Fruit fly (Drosophila melanogaster): ENCODE results near the gene gzl.

The gzl gene

DNA sequence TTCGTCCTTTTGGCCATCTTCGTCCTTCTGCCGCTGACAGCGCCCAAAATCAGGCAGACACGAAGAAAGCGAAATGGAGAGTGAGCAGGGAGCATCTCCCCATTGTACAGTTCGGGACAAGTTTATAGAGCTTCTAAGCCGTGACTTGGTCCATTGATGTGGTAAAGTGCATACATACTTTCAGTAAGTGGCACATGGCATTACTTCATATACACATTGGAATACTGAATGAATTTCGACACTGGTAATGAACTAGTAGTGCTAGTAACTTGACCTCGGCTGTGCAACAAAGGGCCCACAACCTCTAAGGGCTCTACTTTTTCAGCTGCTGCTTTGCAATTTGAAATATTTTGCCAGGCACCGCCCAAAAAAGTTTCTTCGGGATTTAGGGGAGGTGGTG lies 33.5 kb downstream of the gzl start (continued):
- TF ChIP-seq CG7357 (GFP tag; IDR thresholded peaks at IDR 0.05) (peak; percentile 79), corto (GFP tag; optimal IDR thresholded peaks at IDR 0.05) (no peak), jing (GFP tag; optimal IDR thresholded peaks at IDR 0.05) (peak; percentile 59), Pdp1 (GFP tag; optimal IDR thresholded peaks at IDR 0.05) (peak; percentile 64 to 72), Chrac-16 (GFP tag; optimal IDR thresholded peaks at IDR 0.05) (peak; percentile 48), Sox100B (GFP tag; optimal IDR thresholded peaks at IDR 0.05) (peak; percentile 35), Fer3 (tag; optimal IDR thresholded peaks at IDR 0.05) (peak; percentile 81), ham (GFP tag; IDR thresholded peaks at IDR 0.05) (peak; percentile 33; the same call in 1 of the 2 replicates), CG8290 (GFP tag; optimal IDR thresholded peaks at IDR 0.05) (peak; percentile 10), CG8290 (tag; optimal IDR thresholded peaks at IDR 0.05) (peak in 1 of 2 experiments; percentile 98), CG13894 (tag; optimal IDR thresholded peaks at IDR 0.05) (peak; percentile 92), CG10979 (tag; optimal IDR thresholded peaks at IDR 0.05) (peak; percentile 60), CG4730 (GFP tag; IDR thresholded peaks at IDR 0.05) (peak; percentile 62; the same call in 1 of the 2 replicates), CG3163 (GFP tag; optimal IDR thresholded peaks at IDR 0.05) (peak; percentile 32), org-1 (GFP tag; optimal IDR thresholded peaks at IDR 0.05) (peak; percentile 79), CG7963 (GFP tag; IDR thresholded peaks at IDR 0.05; ENCODE audit: partially characterized antibody) (no peak), p53 (GFP tag; optimal IDR thresholded peaks at IDR 0.05) (peak; percentile 4), CG7745 (tag; optimal IDR thresholded peaks at IDR 0.05) (no peak), CG13424 (tag; optimal IDR thresholded peaks at IDR 0.05) (peak; percentile 68), exex (tag; optimal IDR thresholded peaks at IDR 0.05) (peak; percentile 26), CG12942 (GFP tag; optimal IDR thresholded peaks at IDR 0.05) (peak; percentile 26), sens (GFP tag) (peak; percentile 89), CG11398 (GFP tag; optimal IDR thresholded peaks at IDR 0.05) (peak; percentile 50), Ada2b (GFP tag; IDR thresholded peaks at IDR 0.05) (peak; percentile 77), CG30431 (GFP tag; optimal IDR thresholded peaks at IDR 0.05) (peak; percentile 63), H15 (GFP tag; IDR thresholded peaks at IDR 0.05) (no peak), Jarid2 (GFP tag; optimal IDR thresholded peaks at IDR 0.05) (peak; percentile 1), wor (GFP tag; IDR thresholded peaks at IDR 0.05) (peak; percentile 50), TFAM (GFP tag; optimal IDR thresholded peaks at IDR 0.05) (no peak), CHES-1-like (GFP tag; optimal IDR thresholded peaks at IDR 0.05) (peak; percentile 74), Hand (GFP tag; optimal IDR thresholded peaks at IDR 0.05) (peak; percentile 91), MESR4 (GFP tag; optimal IDR thresholded peaks at IDR 0.05) (no peak), kni (GFP tag; optimal IDR thresholded peaks at IDR 0.05) (no peak), CG15269 (tag; optimal IDR thresholded peaks at IDR 0.05) (peak; percentile 79), CG12104 (GFP tag; optimal IDR thresholded peaks at IDR 0.05) (peak; percentile 24), vfl (GFP tag; optimal IDR thresholded peaks at IDR 0.05) (peak; percentile 42), CG18476 (GFP tag; optimal IDR thresholded peaks at IDR 0.05) (peak; percentile 57), CG10431 (GFP tag; optimal IDR thresholded peaks at IDR 0.05) (no peak), NC2β (GFP tag; optimal IDR thresholded peaks at IDR 0.05) (peak; percentile 34), zf30C (GFP tag; optimal IDR thresholded peaks at IDR 0.05) (no peak), CG2129 (GFP tag; IDR thresholded peaks at IDR 0.05; ENCODE audit: partially characterized antibody) (no peak), so (GFP tag; IDR thresholded peaks at IDR 0.05) (peak; percentile 66; the same call in 1 of the 3 replicates), ind (GFP tag; optimal IDR thresholded peaks at IDR 0.05) (peak; percentile 84), gcm (GFP tag; optimal IDR thresholded peaks at IDR 0.05) (peak; percentile 48), Asciz (GFP tag; optimal IDR thresholded peaks at IDR 0.05) (no peak), slbo (GFP tag; IDR thresholded peaks at IDR 0.05) (peak; percentile 90), CG3995 (GFP tag; optimal IDR thresholded peaks at IDR 0.05) (peak; percentile 50), Gsc (GFP tag; IDR thresholded peaks at IDR 0.05) (no peak), bowl (GFP tag; IDR thresholded peaks at IDR 0.05) (peak; percentile 7; the same call in 1 of the 2 replicates), MTF-1 (GFP tag; optimal IDR thresholded peaks at IDR 0.05; ENCODE audit: borderline replicate concordance) (peak; percentile 8), Elba2 (GFP tag; optimal IDR thresholded peaks at IDR 0.05) (no peak)
